Worm (Caenorhabditis elegans) whole organism, mixed stage, embryonic: ENCODE results near the gene T25B9.8.

ENCODE experiments used
- ceh-83 ChIP-seq: fragments of 200-800 bp; sonication (Bioruptor generic); optimal IDR thresholded peaks from 2 replicates; lab custom pipeline; 2018; ENCODE audit warnings: mild to moderate bottlenecking, missing genetic modification characterization, missing compliant biosample characterization
- ces-1 ChIP-seq: fragments of 150-350 bp; optimal IDR thresholded peaks from 2 replicates; lab custom pipeline; 2014; ENCODE audit warnings: missing biosample characterization, missing genetic modification reagents, missing genetic modification characterization
- elt-1 ChIP-seq: sonication (generic microtip); optimal IDR thresholded peaks from 2 replicates; lab custom pipeline; 2017; ENCODE audit warnings: missing genetic modification characterization, mild to moderate bottlenecking, missing compliant biosample characterization, antibody characterized with exemption, moderate library complexity, borderline replicate concordance; ENCODE audit not compliant: insufficient read depth
- elt-3 ChIP-seq: fragments of 150-350 bp; optimal IDR thresholded peaks from 2 replicates; lab custom pipeline; 2014; ENCODE audit warnings: missing biosample characterization, missing genetic modification characterization
- flh-1 ChIP-seq: fragments of 200-800 bp; sonication (Bioruptor generic); optimal IDR thresholded peaks from 2 replicates; lab custom pipeline; 2018; ENCODE audit warnings: mild to moderate bottlenecking, missing genetic modification characterization, moderate library complexity, missing compliant biosample characterization
- nhr-28 ChIP-seq: fragments of 150-350 bp; optimal IDR thresholded peaks from 2 replicates; lab custom pipeline; 2014; ENCODE audit warnings: missing biosample characterization, missing genetic modification characterization
- pha-4 ChIP-seq: fragments of 150-350 bp; optimal IDR thresholded peaks from 2 replicates; lab custom pipeline; 2018; ENCODE audit warnings: missing biosample characterization, missing genetic modification reagents, missing genetic modification characterization
- unc-39 ChIP-seq: fragments of 150-350 bp; optimal IDR thresholded peaks from 2 replicates; lab custom pipeline; 2014; ENCODE audit warnings: missing biosample characterization, missing genetic modification characterization
- unc-62 ChIP-seq: fragments of 150-350 bp; optimal IDR thresholded peaks from 2 replicates; lab custom pipeline; 2014; ENCODE audit warnings: missing biosample characterization, missing genetic modification reagents, missing genetic modification characterization

DNA sequence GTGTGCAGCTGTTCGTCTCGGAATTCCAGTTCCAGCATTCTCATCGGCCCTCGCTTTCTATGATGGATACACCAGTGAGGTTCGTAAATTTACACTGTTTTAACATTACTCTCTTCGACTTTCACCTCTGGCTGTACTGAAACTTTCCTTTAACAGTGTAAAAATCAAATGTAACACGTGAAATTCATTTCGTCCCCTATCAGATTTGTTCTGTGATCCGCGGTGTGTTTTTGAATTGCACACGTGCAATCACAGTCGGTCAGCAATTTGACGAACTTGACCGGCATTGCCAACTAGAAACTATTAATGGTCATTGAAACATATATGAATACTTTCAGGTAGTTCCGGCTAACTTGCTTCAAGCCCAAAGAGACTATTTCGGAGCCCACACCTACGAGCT, 9.1 kb upstream of the T25B9.8 start:
- TF ChIP-seq unc-62 (GFP tag; lab: Kevin White, UChicago) (no peak), pha-4 (tag; lab: Kevin White, UChicago) (no peak), elt-1 (tag; lab: Kevin White, UChicago) (no peak), ces-1 (GFP tag; lab: Kevin White, UChicago) (no peak), elt-3 (no peak), nhr-28 (tag; lab: Kevin White, UChicago) (no peak), unc-39 (tag; lab: Kevin White, UChicago) (no peak), ceh-83 (no peak), flh-1 (GFP tag; lab: Kevin White, UChicago) (no peak)
